Fruit fly (Drosophila melanogaster) whole organism, prepupa: Measurements from ENCODE around the gene CG32428.

Source experiments
- Blimp-1 ChIP-seq: fragments of 200-800 bp; sonication (Bioruptor generic); optimal IDR thresholded peaks from 3 replicates; lab custom pipeline; 2017; ENCODE audit warnings: missing biosample characterization, missing genetic modification characterization, mild to moderate bottlenecking, moderate library complexity, missing genetic modification reagents
- CG10669 ChIP-seq: fragments of 200-800 bp; sonication (Bioruptor generic); optimal IDR thresholded peaks from 3 replicates; lab custom pipeline; 2018; ENCODE audit warnings: missing biosample characterization, mild to moderate bottlenecking, missing genetic modification characterization, moderate library complexity
- CG11762 ChIP-seq: fragments of 200-800 bp; sonication (Bioruptor generic); optimal IDR thresholded peaks from 3 replicates; lab custom pipeline; 2016; ENCODE audit warnings: missing biosample characterization, missing genetic modification characterization; ENCODE audit not compliant: insufficient read depth
- CG6276 ChIP-seq: fragments of 200-800 bp; sonication (Bioruptor generic); optimal IDR thresholded peaks from 2 replicates; lab custom pipeline; 2017; ENCODE audit warnings: missing biosample characterization, mild to moderate bottlenecking, missing genetic modification characterization
- CG6792 ChIP-seq: fragments of 200-800 bp; sonication (Bioruptor generic); optimal IDR thresholded peaks from 3 replicates; lab custom pipeline; 2016; ENCODE audit warnings: missing biosample characterization, missing genetic modification characterization
- Ets96B ChIP-seq: fragments of 200-800 bp; optimal IDR thresholded peaks from 2 replicates; lab custom pipeline; 2019; ENCODE audit warnings: missing biosample characterization, mild to moderate bottlenecking, missing genetic modification characterization, moderate library complexity
- Hr39 ChIP-seq: fragments of 200-800 bp; sonication (Bioruptor generic); optimal IDR thresholded peaks from 2 replicates; lab custom pipeline; 2016; ENCODE audit warnings: missing biosample characterization, missing genetic modification characterization
- Sox102F ChIP-seq: fragments of 200-800 bp; sonication (Bioruptor generic); optimal IDR thresholded peaks from 2 replicates; lab custom pipeline; 2016; ENCODE audit warnings: missing biosample characterization, mild to moderate bottlenecking, missing genetic modification characterization

DNA sequence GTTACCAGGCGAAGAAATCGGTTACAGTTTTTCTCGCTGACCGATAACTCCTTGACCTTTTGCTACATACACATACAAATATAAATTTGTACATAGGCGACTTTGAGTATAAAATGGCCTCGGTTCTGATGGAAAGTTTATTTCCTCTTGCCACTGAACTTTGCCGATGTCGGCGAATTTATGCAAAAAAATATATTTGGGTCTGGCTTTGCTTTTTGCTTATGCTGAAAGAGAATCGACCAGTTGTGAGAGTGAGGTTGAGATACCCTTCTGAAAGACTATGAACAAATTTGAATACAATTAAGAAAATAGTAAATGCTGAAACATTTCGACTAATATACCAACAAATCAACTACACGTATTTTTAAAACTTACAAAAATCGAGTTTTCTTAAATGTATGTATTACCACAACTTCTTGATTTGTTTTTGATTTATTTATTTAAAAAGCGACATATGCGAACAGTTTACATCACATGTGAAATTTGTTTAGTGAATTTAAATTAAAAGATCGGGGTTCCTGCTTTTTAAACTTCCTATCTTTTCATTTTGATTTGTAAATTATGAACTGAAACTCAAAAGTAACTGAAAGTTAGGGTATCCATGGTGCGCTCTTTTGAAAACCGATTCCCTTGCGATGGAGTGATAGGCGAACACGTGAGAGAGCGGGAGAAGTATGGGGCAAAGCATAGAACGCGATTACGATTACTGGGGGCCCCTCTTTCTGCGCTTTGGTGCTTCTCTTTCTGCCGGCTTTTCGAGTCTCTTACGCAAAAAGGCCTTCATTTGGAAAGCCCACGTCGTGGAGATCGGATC, 35.8 kb upstream of the CG32428 start:
- TF ChIP-seq CG6276 (GFP tag; lab: Kevin White, UChicago) (peak; percentile 82), CG10669 (GFP tag; lab: Kevin White, UChicago) (peak; percentile 72), CG11762 (GFP tag; lab: Kevin White, UChicago) (peak; percentile 55), CG6792 (peak; percentile 75), Sox102F (GFP tag; lab: Kevin White, UChicago) (peak; percentile 82), Blimp-1 (GFP tag; lab: Kevin White, UChicago) (peak; percentile 49), Hr39 (GFP tag; lab: Kevin White, UChicago) (peak; percentile 72), Ets96B (peak; percentile 69)
